Fruit fly (Drosophila melanogaster): ENCODE data around the gene CG3176.

- TF ChIP-seq cyc (GFP tag; optimal IDR thresholded peaks at IDR 0.05) (no peak), CG6854 (GFP tag; optimal IDR thresholded peaks at IDR 0.05) (no peak), CG3919 (GFP tag; optimal IDR thresholded peaks at IDR 0.05) (no peak), esn (GFP tag; optimal IDR thresholded peaks at IDR 0.05) (no peak), Sox14 (GFP tag; optimal IDR thresholded peaks at IDR 0.05) (no peak)
Measured at dm6 chrX:437404-437803, 44.3 kb upstream of the CG3176 start, which contains the start of gene Pgcl.
